In genomic region chr3R:23390769-23391309, dm6 we compare ENCODE assay signal across 2 fruit fly cellular contexts.
TF ChIP-seq lines count a peak whose summit lies in the region.

No protein-coding gene starts in this region.

TF ChIP-seq in whole organism, prepupa, 60 proteins besides CTCF, POLR2A, EP300 and RAD21 (continues in another document):
- no peak for TF ChIP-seq CG8632 (GFP tag; optimal IDR thresholded peaks at IDR 0.05; lab: Kevin White, UChicago)
- TF ChIP-seq Sox102F (GFP tag; optimal IDR thresholded peaks at IDR 0.05; lab: Kevin White, UChicago), result no peak
- TF ChIP-seq Eip75B (GFP tag; optimal IDR thresholded peaks at IDR 0.05; lab: Kevin White, UChicago), result no peak
- no peak for TF ChIP-seq CG7368 (GFP tag; optimal IDR thresholded peaks at IDR 0.05; lab: Kevin White, UChicago)
- no peak for TF ChIP-seq CG3032 (tag; optimal IDR thresholded peaks at IDR 0.05; lab: Kevin White, UChicago)
- no peak for TF ChIP-seq acj6 (GFP tag; optimal IDR thresholded peaks at IDR 0.05; lab: Kevin White, UChicago)
- no peak for TF ChIP-seq vri (GFP tag; optimal IDR thresholded peaks at IDR 0.05; lab: Kevin White, UChicago)
- peak; percentile 43 for TF ChIP-seq CG4318 (GFP tag; optimal IDR thresholded peaks at IDR 0.05; lab: Kevin White, UChicago)
- no peak for TF ChIP-seq Lpt (GFP tag; optimal IDR thresholded peaks at IDR 0.05; lab: Kevin White, UChicago)
- TF ChIP-seq Ets96B (tag; optimal IDR thresholded peaks at IDR 0.05; lab: Kevin White, UChicago), result no peak
- TF ChIP-seq spab (GFP tag; optimal IDR thresholded peaks at IDR 0.05; lab: Kevin White, UChicago), result no peak
- no peak for TF ChIP-seq CG6854 (GFP tag; optimal IDR thresholded peaks at IDR 0.05; lab: Kevin White, UChicago)
- TF ChIP-seq Hr38 (GFP tag; optimal IDR thresholded peaks at IDR 0.05; lab: Kevin White, UChicago), result no peak
- TF ChIP-seq CG6792 (GFP tag; optimal IDR thresholded peaks at IDR 0.05; lab: Kevin White, UChicago), result no peak
- no peak for TF ChIP-seq CG11294 (GFP tag; IDR thresholded peaks at IDR 0.05; lab: Robert Waterston, UW)
- no peak for TF ChIP-seq Smox (GFP tag; optimal IDR thresholded peaks at IDR 0.05; lab: Kevin White, UChicago)
- TF ChIP-seq CG10669 (GFP tag; optimal IDR thresholded peaks at IDR 0.05; lab: Kevin White, UChicago), result no peak
- TF ChIP-seq Gug (GFP tag; IDR thresholded peaks at IDR 0.05; lab: Robert Waterston, UW), result no peak
- TF ChIP-seq Hr39 (GFP tag; optimal IDR thresholded peaks at IDR 0.05; lab: Kevin White, UChicago), result no peak
- TF ChIP-seq CG31627 (GFP tag; optimal IDR thresholded peaks at IDR 0.05; lab: Kevin White, UChicago), result no peak
- no peak for TF ChIP-seq OdsH (GFP tag; optimal IDR thresholded peaks at IDR 0.05; lab: Kevin White, UChicago)
- TF ChIP-seq CG3919 (GFP tag; optimal IDR thresholded peaks at IDR 0.05; lab: Kevin White, UChicago), result no peak
- TF ChIP-seq CG16779 (tag; optimal IDR thresholded peaks at IDR 0.05; lab: Kevin White, UChicago), result no peak
- no peak for TF ChIP-seq Sox14 (GFP tag; optimal IDR thresholded peaks at IDR 0.05; lab: Kevin White, UChicago)
- TF ChIP-seq salr (GFP tag; optimal IDR thresholded peaks at IDR 0.05; lab: Kevin White, UChicago), result no peak
- no peak for TF ChIP-seq Met (GFP tag; optimal IDR thresholded peaks at IDR 0.05; lab: Kevin White, UChicago)
- TF ChIP-seq cyc (GFP tag; optimal IDR thresholded peaks at IDR 0.05; lab: Kevin White, UChicago), result no peak
- TF ChIP-seq pdm3 (GFP tag; optimal IDR thresholded peaks at IDR 0.05; lab: Kevin White, UChicago), result no peak
- TF ChIP-seq CG6276 (GFP tag; optimal IDR thresholded peaks at IDR 0.05; lab: Kevin White, UChicago), result peak; percentile 49
- TF ChIP-seq esn (GFP tag; optimal IDR thresholded peaks at IDR 0.05; lab: Kevin White, UChicago), result no peak
- no peak for TF ChIP-seq topi (GFP tag; optimal IDR thresholded peaks at IDR 0.05; lab: Kevin White, UChicago)
- no peak for TF ChIP-seq Eip93F (GFP tag; optimal IDR thresholded peaks at IDR 0.05; lab: Kevin White, UChicago)
- peak; percentile 61; the same call in 1 of the 3 replicates for TF ChIP-seq CG8119 (GFP tag; IDR thresholded peaks at IDR 0.05; lab: Robert Waterston, UW)
- TF ChIP-seq lz (GFP tag; optimal IDR thresholded peaks at IDR 0.05; lab: Kevin White, UChicago), result no peak
- no peak for TF ChIP-seq fd85E (GFP tag; optimal IDR thresholded peaks at IDR 0.05; lab: Kevin White, UChicago)
- TF ChIP-seq Ets21C (GFP tag; optimal IDR thresholded peaks at IDR 0.05; lab: Kevin White, UChicago), result no peak
- no peak for TF ChIP-seq fkh (GFP tag; optimal IDR thresholded peaks at IDR 0.05; lab: Kevin White, UChicago)
- no peak for TF ChIP-seq CG8319 (GFP tag; optimal IDR thresholded peaks at IDR 0.05; lab: Kevin White, UChicago)
- no peak for TF ChIP-seq CG6163 (GFP tag; IDR thresholded peaks at IDR 0.05; lab: Robert Waterston, UW)
- no peak for TF ChIP-seq Sox15 (GFP tag; optimal IDR thresholded peaks at IDR 0.05; lab: Kevin White, UChicago)
- peak; percentile 75 for TF ChIP-seq CG32006 (GFP tag; optimal IDR thresholded peaks at IDR 0.05; lab: Kevin White, UChicago)
- no peak for TF ChIP-seq CG1621 (tag; optimal IDR thresholded peaks at IDR 0.05; lab: Kevin White, UChicago)
- peak; percentile 32 for TF ChIP-seq dac (GFP tag; optimal IDR thresholded peaks at IDR 0.05; lab: Kevin White, UChicago)
- TF ChIP-seq CG11902 (GFP tag; optimal IDR thresholded peaks at IDR 0.05; lab: Kevin White, UChicago), result no peak
- TF ChIP-seq Eip78C (GFP tag; lab: Kevin White, UChicago), result peak; percentile 53
- no peak for TF ChIP-seq Blimp-1 (GFP tag; optimal IDR thresholded peaks at IDR 0.05; lab: Kevin White, UChicago)
- peak; percentile 67 for TF ChIP-seq Hr4 (GFP tag; optimal IDR thresholded peaks at IDR 0.05; lab: Kevin White, UChicago)
- no peak for TF ChIP-seq ss (GFP tag; optimal IDR thresholded peaks at IDR 0.05; lab: Kevin White, UChicago)
- no peak for TF ChIP-seq CG10631 (GFP tag; optimal IDR thresholded peaks at IDR 0.05; lab: Kevin White, UChicago)

TF ChIP-seq in whole organism, pupa, 21 proteins besides CTCF, POLR2A, EP300 and RAD21:
- TF ChIP-seq Ets98B (GFP tag; IDR thresholded peaks at IDR 0.05; lab: Robert Waterston, UW) (peak; percentile 46; the same call in 1 of the 2 replicates), CG32121 (GFP tag; IDR thresholded peaks at IDR 0.05; lab: Robert Waterston, UW) (no peak), CG10348 (GFP tag; IDR thresholded peaks at IDR 0.05; lab: Robert Waterston, UW) (no peak), D1 (tag; optimal IDR thresholded peaks at IDR 0.05; lab: Kevin White, UChicago) (no peak), CG17806 (tag; optimal IDR thresholded peaks at IDR 0.05; lab: Kevin White, UChicago) (no peak), CG15710 (tag; optimal IDR thresholded peaks at IDR 0.05; lab: Kevin White, UChicago) (no peak), CG4496 (GFP tag; IDR thresholded peaks at IDR 0.05; lab: Robert Waterston, UW) (no peak), CG13204 (GFP tag; optimal IDR thresholded peaks at IDR 0.05; lab: Kevin White, UChicago) (no peak), CG8301 (tag; optimal IDR thresholded peaks at IDR 0.05; lab: Kevin White, UChicago) (peak; percentile 39), EcR (GFP tag; optimal IDR thresholded peaks at IDR 0.05; lab: Kevin White, UChicago) (no peak), CG8159 (tag; optimal IDR thresholded peaks at IDR 0.05; lab: Kevin White, UChicago) (no peak), CG12605 (GFP tag; IDR thresholded peaks at IDR 0.05; lab: Robert Waterston, UW) (no peak), CG14655 (GFP tag; optimal IDR thresholded peaks at IDR 0.05; lab: Kevin White, UChicago) (peak; percentile 38), CG34367 (tag; optimal IDR thresholded peaks at IDR 0.05; lab: Kevin White, UChicago) (no peak)
